Fruit fly (Drosophila melanogaster) whole organism, embryonic: ENCODE data around the gene CG43210.

Experiments
- Aef1 ChIP-seq: fragments of 200-800 bp; sonication (Bioruptor generic); IDR thresholded peaks from 3 replicates; pipeline ENCODE4 v1.3.6; 2022; ENCODE audit warnings: missing biosample characterization, missing genetic modification characterization
- BEAF-32 ChIP-seq: fragments of 200-800 bp; sonication (Bioruptor generic); optimal IDR thresholded peaks from 3 replicates; lab custom pipeline; 2017; ENCODE audit warnings: missing biosample characterization, missing genetic modification characterization, mild to moderate bottlenecking, moderate library complexity, missing genetic modification reagents
- Bteb2 ChIP-seq: fragments of 200-800 bp; sonication (Bioruptor generic); optimal IDR thresholded peaks from 2 replicates; lab custom pipeline; 2016; ENCODE audit warnings: missing biosample characterization, missing genetic modification characterization
- CG10267 ChIP-seq: fragments of 200-800 bp; sonication (Bioruptor generic); optimal IDR thresholded peaks from 2 replicates; lab custom pipeline; 2018; ENCODE audit warnings: missing biosample characterization, mild to moderate bottlenecking, missing genetic modification characterization, moderate library complexity
- CG10959 ChIP-seq: fragments of 200-800 bp; sonication (Bioruptor generic); IDR thresholded peaks from 2 replicates; pipeline ENCODE4 v1.3.6; 2022; ENCODE audit warnings: missing biosample characterization, missing genetic modification characterization
- CG12391 ChIP-seq: fragments of 200-800 bp; sonication (Bioruptor generic); optimal IDR thresholded peaks from 3 replicates; lab custom pipeline; 2018; ENCODE audit warnings: missing biosample characterization, mild to moderate bottlenecking, missing genetic modification characterization, moderate library complexity
- CG12744 ChIP-seq: fragments of 200-800 bp; sonication (Bioruptor generic); optimal IDR thresholded peaks from 2 replicates; lab custom pipeline; 2016; ENCODE audit warnings: missing biosample characterization, missing genetic modification characterization
- CG13624 ChIP-seq: fragments of 200-800 bp; sonication (Bioruptor generic); optimal IDR thresholded peaks from 2 replicates; lab custom pipeline; 2016; ENCODE audit warnings: missing biosample characterization, missing genetic modification characterization
- CG16815 ChIP-seq: fragments of 200-800 bp; sonication (Bioruptor generic); optimal IDR thresholded peaks from 3 replicates; lab custom pipeline; 2017; ENCODE audit warnings: missing biosample characterization, mild to moderate bottlenecking, missing genetic modification characterization
- CG2120 ChIP-seq: fragments of 200-800 bp; sonication (Bioruptor generic); optimal IDR thresholded peaks from 3 replicates; lab custom pipeline; 2016; ENCODE audit warnings: missing biosample characterization, missing genetic modification characterization
- CG2678 ChIP-seq: fragments of 200-800 bp; sonication (Bioruptor generic); optimal IDR thresholded peaks from 3 replicates; lab custom pipeline; 2019; ENCODE audit warnings: missing biosample characterization, mild to moderate bottlenecking, missing genetic modification characterization, moderate library complexity
- CG31388 ChIP-seq: fragments of 200-800 bp; sonication (Bioruptor generic); optimal IDR thresholded peaks from 2 replicates; lab custom pipeline; 2016; ENCODE audit warnings: missing biosample characterization, missing genetic modification characterization
- CG34422 ChIP-seq: fragments of 200-800 bp; sonication (Bioruptor generic); IDR thresholded peaks from 3 replicates; pipeline ENCODE4 v1.3.6; 2022; ENCODE audit warnings: missing biosample characterization, missing genetic modification characterization
- CG4282 ChIP-seq: fragments of 200-800 bp; sonication (Bioruptor generic); optimal IDR thresholded peaks from 2 replicates; lab custom pipeline; 2016; ENCODE audit warnings: missing biosample characterization, missing genetic modification characterization
- CG7556 ChIP-seq: fragments of 200-800 bp; sonication (Bioruptor generic); optimal IDR thresholded peaks from 2 replicates; lab custom pipeline; 2017; ENCODE audit warnings: missing biosample characterization, mild to moderate bottlenecking, missing genetic modification characterization
- CG8478 ChIP-seq: fragments of >200 bp; optimal IDR thresholded peaks from 2 replicates; lab custom pipeline; 2018
- CrebB ChIP-seq: fragments of 200-800 bp; sonication (Bioruptor generic); optimal IDR thresholded peaks from 3 replicates; lab custom pipeline; 2018; ENCODE audit warnings: missing biosample characterization, mild to moderate bottlenecking, missing genetic modification characterization
- D19A ChIP-seq: fragments of 200-800 bp; optimal IDR thresholded peaks from 3 replicates; lab custom pipeline; 2019; ENCODE audit warnings: missing biosample characterization, mild to moderate bottlenecking, missing genetic modification characterization, moderate library complexity
- E2f1 ChIP-seq: fragments of 200-800 bp; sonication (Bioruptor generic); IDR thresholded peaks from 2 replicates; pipeline ENCODE4 v1.3.6; 2022; ENCODE audit warnings: missing biosample characterization, missing genetic modification characterization
- E2f2 ChIP-seq: fragments of 200-800 bp; sonication (Bioruptor generic); IDR thresholded peaks from 2 replicates; pipeline ENCODE4 v1.3.6; 2022; ENCODE audit warnings: missing biosample characterization, missing genetic modification characterization
- ERR ChIP-seq: fragments of 200-800 bp; sonication (Bioruptor generic); optimal IDR thresholded peaks from 2 replicates; lab custom pipeline; 2016; ENCODE audit warnings: missing biosample characterization, missing genetic modification characterization
- Hsf ChIP-seq: fragments of 200-800 bp; sonication (Bioruptor generic); optimal IDR thresholded peaks from 3 replicates; lab custom pipeline; 2016; ENCODE audit warnings: missing biosample characterization, missing genetic modification characterization
- Lpt ChIP-seq: fragments of >200 bp; optimal IDR thresholded peaks from 2 replicates; lab custom pipeline; 2018; ENCODE audit warnings: missing biosample characterization, missing genetic modification characterization
- MESR4 ChIP-seq: fragments of 200-800 bp; sonication (Bioruptor generic); optimal IDR thresholded peaks from 2 replicates; lab custom pipeline; 2018; ENCODE audit warnings: missing biosample characterization, mild to moderate bottlenecking, missing genetic modification characterization, moderate library complexity
- Mrtf ChIP-seq: fragments of 200-800 bp; sonication (Bioruptor generic); IDR thresholded peaks from 3 replicates; pipeline ENCODE4 v1.3.6; 2022; ENCODE audit warnings: missing biosample characterization, missing genetic modification characterization
- Nf-YA ChIP-seq: fragments of 200-800 bp; sonication (Bioruptor generic); IDR thresholded peaks from 2 replicates; pipeline ENCODE4 v1.3.6; 2022; ENCODE audit warnings: missing biosample characterization, missing genetic modification characterization
- Nf-YB ChIP-seq: fragments of 200-800 bp; sonication (Bioruptor generic); optimal IDR thresholded peaks from 3 replicates; lab custom pipeline; 2019; ENCODE audit warnings: missing biosample characterization, mild to moderate bottlenecking, missing genetic modification characterization, moderate library complexity
- NfI ChIP-seq: fragments of 200-800 bp; sonication (Bioruptor generic); optimal IDR thresholded peaks from 3 replicates; lab custom pipeline; 2018; ENCODE audit warnings: missing biosample characterization, mild to moderate bottlenecking, missing genetic modification characterization, moderate library complexity
- Scr ChIP-seq: fragments of 200-800 bp; sonication (Bioruptor generic); IDR thresholded peaks from 2 replicates; pipeline ENCODE4 v1.3.6; 2022; ENCODE audit warnings: missing biosample characterization, missing genetic modification characterization; ENCODE audit not compliant: partially characterized antibody
- TFAM ChIP-seq: fragments of 200-800 bp; sonication (Bioruptor generic); optimal IDR thresholded peaks from 2 replicates; lab custom pipeline; 2017; ENCODE audit warnings: missing biosample characterization, missing genetic modification characterization, inconsistent platforms
- Taf1 ChIP-seq: fragments of 200-800 bp; sonication (Bioruptor generic); IDR thresholded peaks from 2 replicates; pipeline ENCODE4 v1.3.6; 2022; ENCODE audit warnings: missing biosample characterization, missing genetic modification characterization
- Trl ChIP-seq, 3 experiments: fragments of >200 bp in 2 of 3; fragments of 200-800 bp in 1 of 3; sonication (Bioruptor generic) in 1 of 3; optimal IDR thresholded peaks; 2 replicates in 1 of 3; 3 replicates in 2 of 3; lab custom pipeline; 2016 to 2017; ENCODE audit warnings: missing biosample characterization in 1 of 3, missing genetic modification characterization in 1 of 3
- YL-1 ChIP-seq: fragments of 200-800 bp; sonication (Bioruptor generic); optimal IDR thresholded peaks from 3 replicates; lab custom pipeline; 2017; ENCODE audit warnings: missing biosample characterization, mild to moderate bottlenecking, missing genetic modification characterization
- ab ChIP-seq: fragments of 200-800 bp; sonication (Bioruptor generic); optimal IDR thresholded peaks from 2 replicates; lab custom pipeline; 2016; ENCODE audit warnings: missing biosample characterization, missing genetic modification characterization
- bab2 ChIP-seq: fragments of 200-800 bp; sonication (Bioruptor generic); optimal IDR thresholded peaks from 2 replicates; lab custom pipeline; 2016; ENCODE audit warnings: missing biosample characterization, missing genetic modification characterization
- bcd ChIP-seq: fragments of 200-800 bp; sonication (Bioruptor generic); optimal IDR thresholded peaks from 2 replicates; lab custom pipeline; 2017; ENCODE audit warnings: missing biosample characterization, mild to moderate bottlenecking, missing genetic modification characterization
- ci ChIP-seq: fragments of 200-800 bp; sonication (Bioruptor generic); IDR thresholded peaks from 3 replicates; pipeline ENCODE4 v1.3.6; 2022; ENCODE audit warnings: missing biosample characterization, missing genetic modification characterization
- cwo ChIP-seq: fragments of 200-800 bp; sonication (Bioruptor generic); optimal IDR thresholded peaks from 3 replicates; lab custom pipeline; 2017; ENCODE audit warnings: missing biosample characterization, missing genetic modification characterization, mild to moderate bottlenecking, moderate library complexity, missing genetic modification reagents
- eve ChIP-seq, 2 experiments: fragments of >200 bp; optimal IDR thresholded peaks; 2 replicates each; lab custom pipeline; 2017; ENCODE audit warnings: missing biosample characterization in 2 of 2, missing genetic modification characterization in 2 of 2
- grau ChIP-seq: fragments of 200-800 bp; optimal IDR thresholded peaks from 3 replicates; lab custom pipeline; 2019; ENCODE audit warnings: missing biosample characterization, mild to moderate bottlenecking, missing genetic modification characterization, moderate library complexity
- gsb ChIP-seq: fragments of 200-800 bp; sonication (Bioruptor generic); IDR thresholded peaks from 2 replicates; pipeline ENCODE4 v1.3.6; 2022; ENCODE audit warnings: missing biosample characterization, missing genetic modification characterization
- hth ChIP-seq: fragments of >200 bp; optimal IDR thresholded peaks from 2 replicates; lab custom pipeline; 2017; ENCODE audit warnings: inconsistent platforms
- nmo ChIP-seq: fragments of 200-800 bp; sonication (Bioruptor generic); optimal IDR thresholded peaks from 2 replicates; lab custom pipeline; 2018; ENCODE audit warnings: missing biosample characterization, mild to moderate bottlenecking, missing genetic modification characterization, moderate library complexity
- nom ChIP-seq: fragments of 200-800 bp; sonication (Bioruptor generic); optimal IDR thresholded peaks from 2 replicates; lab custom pipeline; 2017; ENCODE audit warnings: missing biosample characterization, missing genetic modification characterization, mild to moderate bottlenecking, moderate library complexity, missing genetic modification reagents
- oc ChIP-seq: fragments of 200-800 bp; sonication (Bioruptor generic); optimal IDR thresholded peaks from 2 replicates; lab custom pipeline; 2018; ENCODE audit warnings: missing biosample characterization, mild to moderate bottlenecking, missing genetic modification characterization, moderate library complexity
- pros ChIP-seq: fragments of 200-800 bp; sonication (Bioruptor generic); optimal IDR thresholded peaks from 3 replicates; lab custom pipeline; 2019; ENCODE audit warnings: missing biosample characterization, mild to moderate bottlenecking, missing genetic modification characterization, moderate library complexity
- ranshi ChIP-seq: fragments of 200-800 bp; sonication (Bioruptor generic); IDR thresholded peaks from 2 replicates; pipeline ENCODE4 v1.3.6; 2022; ENCODE audit warnings: missing biosample characterization, missing genetic modification characterization
- slp2 ChIP-seq: fragments of 200-800 bp; sonication (Bioruptor generic); optimal IDR thresholded peaks from 2 replicates; lab custom pipeline; 2016; ENCODE audit warnings: missing biosample characterization, missing genetic modification characterization
- wdn ChIP-seq: fragments of 200-800 bp; sonication (Bioruptor generic); IDR thresholded peaks from 2 replicates; pipeline ENCODE4 v1.3.6; 2022; ENCODE audit warnings: missing biosample characterization, missing genetic modification characterization
- wek ChIP-seq: fragments of 200-800 bp; sonication (Bioruptor generic); optimal IDR thresholded peaks from 3 replicates; lab custom pipeline; 2018; ENCODE audit warnings: missing biosample characterization, mild to moderate bottlenecking, missing genetic modification characterization, moderate library complexity

The CG43210 gene

DNA sequence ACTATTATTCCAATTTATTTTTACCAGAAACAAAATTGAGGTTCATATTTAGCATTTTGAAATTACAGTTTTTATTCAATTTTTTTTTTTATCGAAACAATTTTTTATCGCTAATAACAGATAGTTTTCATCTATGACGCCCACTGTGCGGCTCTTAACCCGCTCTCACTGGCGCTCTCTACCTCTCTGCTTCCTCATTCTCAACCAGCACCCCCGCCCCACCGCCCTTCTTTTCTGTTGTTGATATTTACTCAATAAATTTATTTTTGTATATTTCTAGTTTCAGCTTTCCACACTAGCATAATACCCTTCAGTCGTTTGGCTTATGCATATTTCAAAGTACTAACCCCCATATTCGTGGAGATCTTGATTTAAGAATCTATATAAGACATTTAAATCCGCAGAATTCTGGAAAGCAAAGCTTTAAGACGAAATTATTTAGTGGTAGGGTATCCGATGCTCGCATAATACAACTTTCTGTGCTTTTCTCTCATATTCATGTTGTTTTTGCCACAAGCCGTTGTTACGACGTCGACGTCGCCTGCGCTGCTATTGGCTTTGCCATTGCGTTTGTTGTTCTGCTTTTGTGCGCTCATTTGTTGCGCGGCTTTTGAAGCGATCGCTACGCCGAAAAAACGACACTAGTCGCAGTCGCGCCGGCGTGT is 19.0 kb upstream of the CG43210 start (continued):
- TF ChIP-seq eve (GFP tag; optimal IDR thresholded peaks at IDR 0.05; lab: Kevin White, UChicago) (peak in 1 of 2 experiments; percentile 93), ERR (peak; percentile 94), TFAM (GFP tag; lab: Kevin White, UChicago) (peak; percentile 86), nom (peak; percentile 73), Hsf (GFP tag; lab: Kevin White, UChicago) (peak; percentile 96), oc (tag; lab: Kevin White, UChicago) (peak; percentile 98), MESR4 (GFP tag; lab: Kevin White, UChicago) (peak; percentile 51), CG13624 (peak; percentile 97), hth (lab: Kevin White, UChicago) (no peak), CG31388 (GFP tag; lab: Kevin White, UChicago) (peak; percentile 91), CG16815 (GFP tag; lab: Kevin White, UChicago) (peak; percentile 93), bab2 (peak; percentile 97), NfI (GFP tag; lab: Kevin White, UChicago) (peak; percentile 95), BEAF-32 (peak; percentile 9), CG12744 (GFP tag; lab: Kevin White, UChicago) (peak; percentile 93), grau (tag; lab: Kevin White, UChicago) (peak; percentile 96), cwo (GFP tag; lab: Kevin White, UChicago) (peak; percentile 92), gsb (GFP tag; lab: Robert Waterston, UW) (peak; percentile 95), pros (GFP tag; lab: Kevin White, UChicago) (peak; percentile 69), Scr (GFP tag; lab: Robert Waterston, UW) (no peak), ab (GFP tag; lab: Kevin White, UChicago) (peak; percentile 90), Trl (optimal IDR thresholded peaks at IDR 0.05; lab: Kevin White, UChicago) (peak; percentile 80 to 86), Trl (GFP tag; optimal IDR thresholded peaks at IDR 0.05; lab: Kevin White, UChicago) (peak; percentile 98), Mrtf (GFP tag; lab: Robert Waterston, UW) (peak; percentile 94), nmo (peak; percentile 98), Nf-YA (GFP tag; lab: Robert Waterston, UW) (peak; percentile 90), CG2678 (peak; percentile 98), Aef1 (GFP tag; lab: Robert Waterston, UW) (peak; percentile 95), CG10267 (tag; lab: Kevin White, UChicago) (peak; percentile 92), CG2120 (GFP tag; lab: Kevin White, UChicago) (peak; percentile 98), Bteb2 (peak; percentile 96), ci (GFP tag; lab: Robert Waterston, UW) (peak; percentile 95), ranshi (GFP tag; lab: Robert Waterston, UW) (peak; percentile 94), CG4282 (GFP tag; lab: Kevin White, UChicago) (peak; percentile 87), Taf1 (GFP tag; lab: Robert Waterston, UW) (peak; percentile 79), CG12391 (peak; percentile 97), YL-1 (GFP tag; lab: Kevin White, UChicago) (peak; percentile 93), E2f2 (GFP tag; lab: Robert Waterston, UW) (peak; percentile 84), CG7556 (GFP tag; lab: Kevin White, UChicago) (peak; percentile 97), Nf-YB (peak; percentile 89), E2f1 (GFP tag; lab: Robert Waterston, UW) (peak; percentile 95), bcd (GFP tag; lab: Kevin White, UChicago) (peak; percentile 98), CG10959 (GFP tag; lab: Robert Waterston, UW) (peak; percentile 91), D19A (tag; lab: Kevin White, UChicago) (peak; percentile 100), CrebB (peak; percentile 94), CG8478 (lab: Kevin White, UChicago) (no peak), CG34422 (GFP tag; lab: Robert Waterston, UW) (peak; percentile 97), wek (GFP tag; lab: Kevin White, UChicago) (peak; percentile 88), Lpt (GFP tag; lab: Kevin White, UChicago) (no peak), wdn (GFP tag; lab: Robert Waterston, UW) (peak; percentile 89), slp2 (GFP tag; lab: Kevin White, UChicago) (peak; percentile 93)
